Worm (Caenorhabditis elegans): Measurements from ENCODE around the gene srj-23.

DNA sequence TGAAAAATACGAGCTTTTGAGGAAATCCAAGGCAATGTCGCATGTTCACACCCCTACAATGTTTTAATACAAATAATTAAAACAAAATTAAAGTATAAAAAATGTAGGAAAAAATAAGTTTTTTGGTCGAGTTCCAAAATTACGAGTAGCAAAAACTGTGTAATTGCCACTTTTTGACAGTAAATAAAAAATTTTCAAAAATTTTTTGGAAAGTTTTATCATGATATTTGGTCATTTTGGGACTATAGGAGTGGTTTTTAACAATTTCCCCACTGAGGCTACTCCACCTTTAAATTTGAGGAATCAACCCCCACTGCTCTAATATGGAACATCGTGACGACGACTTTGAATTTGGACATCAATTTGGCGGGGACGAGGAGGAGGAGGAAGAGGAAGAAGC is 16.0 kb downstream of the srj-23 start, which contains the start of gene gid-8:
- no peak for TF ChIP-seq sma-9 (GFP tag; optimal IDR thresholded peaks at IDR 0.05)
- TF ChIP-seq sma-9 (tag; optimal IDR thresholded peaks at IDR 0.05), result no peak
- no peak for TF ChIP-seq sma-3 (GFP tag; optimal IDR thresholded peaks at IDR 0.05)
- no peak for TF ChIP-seq C34F6.9 (tag; optimal IDR thresholded peaks at IDR 0.05)
- TF ChIP-seq ama-1 (optimal IDR thresholded peaks at IDR 0.05), result no peak
- no peak for TF ChIP-seq unc-39 (tag; optimal IDR thresholded peaks at IDR 0.05)
- no peak for TF ChIP-seq ceh-16 (tag; optimal IDR thresholded peaks at IDR 0.05)
- no peak for TF ChIP-seq lsy-2 (tag; optimal IDR thresholded peaks at IDR 0.05)
- no peak for TF ChIP-seq nhr-25 (tag; optimal IDR thresholded peaks at IDR 0.05)
- TF ChIP-seq ZK546.5 (tag; optimal IDR thresholded peaks at IDR 0.05), result no peak
- no peak for TF ChIP-seq nhr-237 (tag; optimal IDR thresholded peaks at IDR 0.05)
- TF ChIP-seq mab-5 (tag; optimal IDR thresholded peaks at IDR 0.05), result no peak
- no peak for TF ChIP-seq peb-1 (tag; optimal IDR thresholded peaks at IDR 0.05)
- no peak for TF ChIP-seq alr-1 (tag; optimal IDR thresholded peaks at IDR 0.05)
